Fruit fly (Drosophila melanogaster) whole organism: ENCODE measurements around the gene CG31717.

ENCODE experiments used
- CG8478 ChIP-seq: fragments of >200 bp; optimal IDR thresholded peaks from 2 replicates; lab custom pipeline; 2018; ENCODE audit warnings: inconsistent platforms
- EcR ChIP-seq, 2 experiments: fragments of >200 bp; optimal IDR thresholded peaks; 2 replicates each; lab custom pipeline; 2017; ENCODE audit warnings: missing biosample characterization in 2 of 2, missing genetic modification characterization in 2 of 2, missing genetic modification reagents in 2 of 2
- pan ChIP-seq: fragments of >200 bp; optimal IDR thresholded peaks from 2 replicates; lab custom pipeline; 2017
- psq ChIP-seq: fragments of >200 bp; optimal IDR thresholded peaks from 2 replicates; lab custom pipeline; 2017
- usp ChIP-seq: fragments of >200 bp; optimal IDR thresholded peaks from 2 replicates; lab custom pipeline; 2017; ENCODE audit warnings: missing biosample characterization, missing genetic modification characterization, mixed read lengths

DNA sequence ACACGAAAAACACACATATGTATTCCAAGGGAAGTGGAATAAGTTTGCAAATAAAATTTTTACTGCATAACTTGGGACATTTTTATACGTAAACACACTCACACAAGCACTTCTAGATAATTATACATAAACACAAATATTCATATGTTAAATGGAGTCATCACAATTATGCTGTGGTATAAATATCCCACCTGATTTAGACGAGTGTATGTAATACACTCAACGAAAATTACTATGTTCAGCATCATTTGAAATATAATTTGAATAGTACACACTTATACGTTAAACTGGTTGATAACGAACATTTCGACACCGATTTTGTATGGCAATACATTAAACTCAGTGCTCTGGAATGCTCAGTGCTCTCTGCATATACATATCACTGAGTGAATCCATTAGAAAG, 19.4 kb upstream of the CG31717 start:
- TF ChIP-seq pan (lab: Kevin White, UChicago): no peak
- TF ChIP-seq usp: no peak
- TF ChIP-seq EcR (GFP tag; optimal IDR thresholded peaks at IDR 0.05; lab: Kevin White, UChicago): no peak
- TF ChIP-seq CG8478: no peak
- no peak for TF ChIP-seq psq
